Worm (Caenorhabditis elegans) whole organism, L2 larva: ENCODE results near the gene dsc-1.

Experiments used
- C34F6.9 ChIP-seq: fragments of 150-350 bp; optimal IDR thresholded peaks from 2 replicates; lab custom pipeline; 2014; ENCODE audit warnings: missing biosample characterization, missing genetic modification characterization
- F13H6.1 ChIP-seq: sonication (generic microtip); optimal IDR thresholded peaks from 2 replicates; lab custom pipeline; 2016; ENCODE audit warnings: missing genetic modification characterization, missing compliant biosample characterization
- R02D3.7 ChIP-seq: fragments of 150-350 bp; optimal IDR thresholded peaks from 2 replicates; lab custom pipeline; 2014; ENCODE audit warnings: missing biosample characterization, missing genetic modification characterization
- Y55F3AM.14 ChIP-seq: fragments of 200-800 bp; sonication (Bioruptor generic); optimal IDR thresholded peaks from 2 replicates; lab custom pipeline; 2018; ENCODE audit warnings: mild to moderate bottlenecking, missing genetic modification characterization, missing compliant biosample characterization
- alr-1 ChIP-seq: fragments of 150-350 bp; optimal IDR thresholded peaks from 2 replicates; lab custom pipeline; 2014; ENCODE audit warnings: missing biosample characterization, missing genetic modification characterization
- aly-2 ChIP-seq: fragments of 150-350 bp; optimal IDR thresholded peaks from 2 replicates; lab custom pipeline; 2014; ENCODE audit warnings: missing biosample characterization, missing genetic modification characterization
- ama-1 ChIP-seq: fragments of 150-350 bp; optimal IDR thresholded peaks from 2 replicates; lab custom pipeline; 2018; ENCODE audit warnings: inconsistent platforms
- blmp-1 ChIP-seq: sonication (generic microtip); optimal IDR thresholded peaks from 2 replicates; lab custom pipeline; 2017; ENCODE audit warnings: missing genetic modification characterization, mild to moderate bottlenecking, missing compliant biosample characterization, antibody characterized with exemption, moderate library complexity; ENCODE audit not compliant: insufficient read depth
- ceh-16 ChIP-seq: fragments of 150-350 bp; optimal IDR thresholded peaks from 2 replicates; lab custom pipeline; 2014; ENCODE audit warnings: missing biosample characterization, missing genetic modification characterization
- crh-2 ChIP-seq: sonication (generic microtip); optimal IDR thresholded peaks from 2 replicates; lab custom pipeline; 2017; ENCODE audit warnings: missing biosample characterization, missing genetic modification characterization
- dmd-4 ChIP-seq: sonication (generic microtip); optimal IDR thresholded peaks from 2 replicates; lab custom pipeline; 2017; ENCODE audit warnings: missing biosample characterization, missing genetic modification characterization
- elt-1 ChIP-seq: fragments of 150-350 bp; optimal IDR thresholded peaks from 2 replicates; lab custom pipeline; 2014; ENCODE audit warnings: missing biosample characterization, missing genetic modification characterization
- elt-3 ChIP-seq: sonication (generic microtip); optimal IDR thresholded peaks from 2 replicates; lab custom pipeline; 2017; ENCODE audit warnings: missing biosample characterization, missing genetic modification characterization
- fos-1 ChIP-seq: fragments of 150-350 bp; optimal IDR thresholded peaks from 2 replicates; lab custom pipeline; 2014; ENCODE audit warnings: missing biosample characterization, missing genetic modification characterization
- gmeb-1 ChIP-seq: fragments of 150-350 bp; optimal IDR thresholded peaks from 2 replicates; lab custom pipeline; 2014; ENCODE audit warnings: missing biosample characterization, missing genetic modification characterization
- lin-13 ChIP-seq: fragments of 150-350 bp; optimal IDR thresholded peaks from 2 replicates; lab custom pipeline; 2014; ENCODE audit warnings: missing biosample characterization, missing genetic modification reagents, missing genetic modification characterization
- lsy-2 ChIP-seq, 2 experiments: fragments of 150-350 bp in 1 of 2; sonication (generic microtip) in 1 of 2; optimal IDR thresholded peaks; 2 replicates each; lab custom pipeline; 2014 to 2017; ENCODE audit warnings: missing biosample characterization in 2 of 2, missing genetic modification characterization in 2 of 2
- mab-5 ChIP-seq: fragments of 150-350 bp; optimal IDR thresholded peaks from 2 replicates; lab custom pipeline; 2014; ENCODE audit warnings: missing biosample characterization, missing genetic modification characterization
- mbf-1 ChIP-seq: sonication (generic microtip); optimal IDR thresholded peaks from 2 replicates; lab custom pipeline; 2017; ENCODE audit warnings: missing biosample characterization, missing genetic modification characterization
- nhr-10 ChIP-seq: sonication (generic microtip); optimal IDR thresholded peaks from 2 replicates; lab custom pipeline; 2017; ENCODE audit warnings: missing biosample characterization, missing genetic modification characterization
- nhr-11 ChIP-seq: fragments of 150-350 bp; optimal IDR thresholded peaks from 2 replicates; lab custom pipeline; 2014; ENCODE audit warnings: missing biosample characterization, missing genetic modification characterization
- nhr-12 ChIP-seq: fragments of 150-350 bp; optimal IDR thresholded peaks from 2 replicates; lab custom pipeline; 2014; ENCODE audit warnings: missing biosample characterization, missing genetic modification characterization
- nhr-129 ChIP-seq: fragments of 150-350 bp; optimal IDR thresholded peaks from 2 replicates; lab custom pipeline; 2014; ENCODE audit warnings: missing biosample characterization, missing genetic modification characterization
- nhr-23 ChIP-seq: fragments of 150-350 bp; optimal IDR thresholded peaks from 2 replicates; lab custom pipeline; 2014; ENCODE audit warnings: missing biosample characterization, missing genetic modification reagents, missing genetic modification characterization
- nhr-237 ChIP-seq: fragments of 150-350 bp; optimal IDR thresholded peaks from 2 replicates; lab custom pipeline; 2014; ENCODE audit warnings: missing biosample characterization, missing genetic modification characterization
- nhr-25 ChIP-seq: fragments of 150-350 bp; sonication (generic microtip); optimal IDR thresholded peaks from 3 replicates; lab custom pipeline; 2014; ENCODE audit warnings: missing biosample characterization, missing genetic modification characterization
- nhr-6 ChIP-seq: fragments of 150-350 bp; optimal IDR thresholded peaks from 2 replicates; lab custom pipeline; 2014; ENCODE audit warnings: missing biosample characterization, missing genetic modification characterization
- sem-4 ChIP-seq: fragments of 150-350 bp; optimal IDR thresholded peaks from 2 replicates; lab custom pipeline; 2014; ENCODE audit warnings: missing biosample characterization, missing genetic modification reagents, missing genetic modification characterization
- sma-3 ChIP-seq: sonication (generic microtip); optimal IDR thresholded peaks from 2 replicates; lab custom pipeline; 2016; ENCODE audit warnings: missing genetic modification reagents, missing genetic modification characterization, missing compliant biosample characterization
- sma-9 ChIP-seq, 2 experiments: fragments of 150-350 bp in 1 of 2; sonication (generic microtip) in 1 of 2; optimal IDR thresholded peaks; 2 replicates each; lab custom pipeline; 2014 to 2016; ENCODE audit warnings: missing genetic modification characterization in 2 of 2, mild to moderate bottlenecking in 1 of 2, missing biosample characterization in 1 of 2, missing compliant biosample characterization in 1 of 2, missing genetic modification reagents in 1 of 2, moderate library complexity in 1 of 2
- snpc-4 ChIP-seq: fragments of 150-350 bp; optimal IDR thresholded peaks from 2 replicates; lab custom pipeline; 2014; ENCODE audit warnings: missing biosample characterization, missing genetic modification characterization
- unc-55 ChIP-seq: fragments of 150-350 bp; sonication (generic microtip); optimal IDR thresholded peaks from 3 replicates; lab custom pipeline; 2014; ENCODE audit warnings: missing biosample characterization, missing genetic modification reagents, missing genetic modification characterization
- unc-62 ChIP-seq: fragments of 150-350 bp; optimal IDR thresholded peaks from 2 replicates; lab custom pipeline; 2014; ENCODE audit warnings: missing biosample characterization, missing genetic modification reagents, missing genetic modification characterization
- zag-1 ChIP-seq: fragments of 150-350 bp; optimal IDR thresholded peaks from 2 replicates; lab custom pipeline; 2014; ENCODE audit warnings: missing biosample characterization, missing genetic modification characterization
- ztf-11 ChIP-seq: sonication (generic microtip); optimal IDR thresholded peaks from 2 replicates; lab custom pipeline; 2017; ENCODE audit warnings: missing biosample characterization, missing genetic modification characterization
- ztf-4 ChIP-seq: fragments of 150-350 bp; optimal IDR thresholded peaks from 2 replicates; lab custom pipeline; 2014; ENCODE audit warnings: missing biosample characterization, missing genetic modification characterization

The dsc-1 gene

DNA sequence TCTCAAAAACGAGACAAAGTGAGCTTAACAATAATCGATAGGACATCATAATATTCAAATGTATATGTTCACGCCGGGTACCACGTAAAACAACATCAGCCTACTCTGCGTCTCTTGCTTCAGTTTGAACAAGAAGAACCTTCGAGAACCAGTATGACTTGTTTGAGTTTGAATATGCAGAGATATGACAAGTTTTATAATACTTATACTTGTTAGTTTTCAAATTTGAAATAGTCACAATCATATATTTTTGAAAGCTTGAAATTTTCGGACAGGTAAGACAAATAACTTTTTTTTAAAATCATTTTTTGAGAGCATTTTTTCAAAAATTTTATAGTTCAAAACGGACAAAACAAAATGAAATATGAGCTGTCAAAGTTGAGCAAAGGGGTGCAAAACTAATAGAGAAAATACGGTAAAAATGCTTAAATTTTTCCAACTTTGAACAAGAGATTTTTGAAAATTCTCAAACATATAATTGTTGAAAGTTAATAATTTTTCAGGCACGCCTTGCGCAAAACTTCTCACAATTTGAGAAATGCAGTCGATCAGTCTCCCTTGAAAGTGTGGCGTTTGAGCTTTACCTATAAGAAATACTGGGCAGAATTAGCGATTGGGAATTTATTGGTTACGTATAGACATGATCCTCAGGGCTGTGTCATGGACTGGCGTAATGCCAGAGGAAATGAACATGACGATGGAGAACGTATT lies 18.7 kb upstream of the dsc-1 start, which contains the start of gene H03G16.1:
Gene H03G16.1 (plus strand): TSS at position 661 of the 711 bp plus-strand sequence.
- TF ChIP-seq zag-1 (tag; lab: Kevin White, UChicago) (no peak), Y55F3AM.14 (GFP tag; lab: Kevin White, UChicago) (no peak), nhr-23 (tag; lab: Kevin White, UChicago) (no peak)

- no peak for TF ChIP-seq fos-1
These were observed 17.8 kb upstream of the dsc-1 start, which contains the start of gene H03G16.6 for ce11 chrX:15052385-15052784. H03G16.6 (plus strand) TSS chrX:15052685.

- TF ChIP-seq nhr-10 (tag; lab: Kevin White, UChicago) (no peak), aly-2 (tag; lab: Kevin White, UChicago) (no peak), ceh-16 (tag; lab: Kevin White, UChicago) (no peak), lin-13 (GFP tag; lab: Kevin White, UChicago) (no peak), nhr-237 (tag; lab: Kevin White, UChicago) (no peak), nhr-25 (tag; lab: Kevin White, UChicago) (no peak), sem-4 (tag; lab: Kevin White, UChicago) (no peak), blmp-1 (tag; lab: Kevin White, UChicago) (no peak), unc-55 (GFP tag; lab: Kevin White, UChicago) (no peak), mab-5 (tag; lab: Kevin White, UChicago) (no peak), sma-9 (GFP tag; optimal IDR thresholded peaks at IDR 0.05; lab: Kevin White, UChicago) (no peak), sma-9 (tag; optimal IDR thresholded peaks at IDR 0.05; lab: Kevin White, UChicago) (no peak), unc-62 (GFP tag; lab: Kevin White, UChicago) (no peak), elt-3 (tag; lab: Kevin White, UChicago) (no peak), nhr-12 (no peak), gmeb-1 (tag; lab: Kevin White, UChicago) (no peak)
These were observed 15.4 kb upstream of the dsc-1 start for ce11 chrX:15050006-15050405.

- no peak for TF ChIP-seq Y55F3AM.14 (GFP tag; lab: Kevin White, UChicago)
- TF ChIP-seq unc-55 (GFP tag; lab: Kevin White, UChicago), result no peak
- no peak for TF ChIP-seq zag-1 (tag; lab: Kevin White, UChicago)
- TF ChIP-seq ztf-11 (tag; lab: Kevin White, UChicago), result no peak
- no peak for TF ChIP-seq R02D3.7 (tag; lab: Kevin White, UChicago)
- TF ChIP-seq mbf-1 (tag; lab: Kevin White, UChicago), result no peak
- TF ChIP-seq sma-3 (GFP tag; lab: Kevin White, UChicago), result no peak
- TF ChIP-seq elt-1, result no peak
- no peak for TF ChIP-seq nhr-23 (tag; lab: Kevin White, UChicago)
- no peak for TF ChIP-seq nhr-25 (tag; lab: Kevin White, UChicago)
- no peak for TF ChIP-seq nhr-129 (tag; lab: Kevin White, UChicago)
- no peak for TF ChIP-seq aly-2 (tag; lab: Kevin White, UChicago)
- TF ChIP-seq nhr-10 (tag; lab: Kevin White, UChicago), result no peak
- no peak for TF ChIP-seq nhr-6 (tag; lab: Kevin White, UChicago)
- TF ChIP-seq lin-13 (GFP tag; lab: Kevin White, UChicago), result no peak
These were observed 12.9 kb upstream of the dsc-1 start for ce11 chrX:15047541-15047940.

DNA sequence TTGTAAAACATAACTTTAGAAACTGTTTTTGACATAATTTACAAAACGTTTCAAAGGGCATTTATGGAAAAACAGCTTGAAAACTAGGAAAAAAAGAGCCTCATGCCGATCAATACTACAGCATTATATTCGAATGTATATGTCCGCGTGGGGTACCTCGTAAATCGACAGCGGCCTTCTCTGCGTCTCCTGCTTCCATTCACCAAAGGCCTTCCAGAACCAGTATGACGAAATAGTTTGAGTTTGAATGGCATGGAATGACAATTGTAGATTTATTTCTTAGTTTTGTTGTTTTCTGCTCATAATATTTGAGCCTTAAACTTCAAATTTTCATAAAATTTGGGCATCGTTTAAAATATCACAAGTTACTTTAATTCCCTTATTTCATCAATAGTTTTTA lies 10.8 kb upstream of the dsc-1 start:
- TF ChIP-seq F13H6.1 (tag; lab: Kevin White, UChicago), result no peak
- no peak for TF ChIP-seq fos-1
- no peak for TF ChIP-seq aly-2 (tag; lab: Kevin White, UChicago)
- no peak for TF ChIP-seq alr-1 (tag; lab: Kevin White, UChicago)
- no peak for TF ChIP-seq nhr-12
- TF ChIP-seq ama-1 (lab: Kevin White, UChicago), result no peak
- no peak for TF ChIP-seq crh-2
- TF ChIP-seq dmd-4 (tag; lab: Kevin White, UChicago), result no peak
- no peak for TF ChIP-seq nhr-25 (tag; lab: Kevin White, UChicago)
- no peak for TF ChIP-seq elt-1
- TF ChIP-seq sem-4 (tag; lab: Kevin White, UChicago), result no peak
- TF ChIP-seq snpc-4 (tag; lab: Kevin White, UChicago), result no peak
- no peak for TF ChIP-seq nhr-11 (tag; lab: Kevin White, UChicago)
- no peak for TF ChIP-seq gmeb-1 (tag; lab: Kevin White, UChicago)
- no peak for TF ChIP-seq ztf-11 (tag; lab: Kevin White, UChicago)
- no peak for TF ChIP-seq ztf-4 (tag; lab: Kevin White, UChicago)
- no peak for TF ChIP-seq lin-13 (GFP tag; lab: Kevin White, UChicago)
- peak; percentile 20 for TF ChIP-seq nhr-129 (tag; lab: Kevin White, UChicago)
- TF ChIP-seq lsy-2 (tag; optimal IDR thresholded peaks at IDR 0.05; lab: Kevin White, UChicago), result peak in 1 of 2 experiments; percentile 8
- TF ChIP-seq C34F6.9 (tag; lab: Kevin White, UChicago), result peak; percentile 44
- no peak for TF ChIP-seq nhr-6 (tag; lab: Kevin White, UChicago)
- no peak for TF ChIP-seq mab-5 (tag; lab: Kevin White, UChicago)
- TF ChIP-seq unc-55 (GFP tag; lab: Kevin White, UChicago), result peak; percentile 60
- TF ChIP-seq nhr-237 (tag; lab: Kevin White, UChicago), result no peak
- TF ChIP-seq R02D3.7 (tag; lab: Kevin White, UChicago), result no peak
- TF ChIP-seq nhr-10 (tag; lab: Kevin White, UChicago), result no peak
- TF ChIP-seq sma-9 (GFP tag; optimal IDR thresholded peaks at IDR 0.05; lab: Kevin White, UChicago), result no peak
- TF ChIP-seq sma-9 (tag; optimal IDR thresholded peaks at IDR 0.05; lab: Kevin White, UChicago), result no peak
